Worm (Caenorhabditis elegans): Measurements from ENCODE around the gene ift-74.

ift-74 gene

ce11 chrII:6726814-6727213 is 47.0 kb downstream of the ift-74 start:
- TF ChIP-seq egl-13 (tag; optimal IDR thresholded peaks at IDR 0.05) (no peak), lin-14 (GFP tag; optimal IDR thresholded peaks at IDR 0.05) (peak; percentile 32), dsc-1 (tag; optimal IDR thresholded peaks at IDR 0.05) (peak; percentile 52)

ce11 chrII:6729331-6729730 is 49.5 kb downstream of the ift-74 start, which contains the start of gene T14B4.8:
Gene T14B4.8 (minus strand): TSS chrII:6729390.
- TF ChIP-seq lsy-2 (tag; optimal IDR thresholded peaks at IDR 0.05) (peak in 1 of 2 experiments; percentile 27), egl-27 (tag; optimal IDR thresholded peaks at IDR 0.05) (no peak), ceh-88 (GFP tag; IDR thresholded peaks at IDR 0.05) (no peak), lin-14 (GFP tag; optimal IDR thresholded peaks at IDR 0.05) (peak; percentile 69), skn-1 (tag; optimal IDR thresholded peaks at IDR 0.05) (no peak), lin-35 (GFP tag; optimal IDR thresholded peaks at IDR 0.05) (peak in 1 of 2 experiments; percentile 11), efl-1 (optimal IDR thresholded peaks at IDR 0.05) (peak; percentile 13 to 41), efl-1 (GFP tag; optimal IDR thresholded peaks at IDR 0.05 in 1 of 2) (peak in 1 of 2 experiments; percentile 50), fkh-10 (GFP tag; optimal IDR thresholded peaks at IDR 0.05) (peak; percentile 33), nhr-71 (tag; optimal IDR thresholded peaks at IDR 0.05) (peak; percentile 33), nhr-237 (tag; optimal IDR thresholded peaks at IDR 0.05) (no peak), aha-1 (tag; optimal IDR thresholded peaks at IDR 0.05) (no peak), ceh-82 (tag; optimal IDR thresholded peaks at IDR 0.05) (peak in 1 of 3 experiments; percentile 32), unc-130 (tag; optimal IDR thresholded peaks at IDR 0.05) (no peak), unc-86 (tag; optimal IDR thresholded peaks at IDR 0.05) (no peak), ztf-4 (tag; optimal IDR thresholded peaks at IDR 0.05) (no peak), elt-2 (tag; optimal IDR thresholded peaks at IDR 0.05) (no peak), egl-13 (tag; optimal IDR thresholded peaks at IDR 0.05) (no peak), unc-30 (tag; optimal IDR thresholded peaks at IDR 0.05) (no peak), isw-1 (GFP tag; IDR thresholded peaks at IDR 0.05) (peak; percentile 6; the same call in 1 of the 2 replicates), xbp-1 (tag; optimal IDR thresholded peaks at IDR 0.05) (no peak), rnt-1 (tag; optimal IDR thresholded peaks at IDR 0.05) (peak; percentile 17), ztf-11 (tag; optimal IDR thresholded peaks at IDR 0.05) (no peak), ceh-63 (GFP tag; optimal IDR thresholded peaks at IDR 0.05) (no peak), zip-4 (GFP tag; optimal IDR thresholded peaks at IDR 0.05) (no peak), nhr-19 (GFP tag; conservative IDR thresholded peaks at IDR 0.05) (no peak)

Measured in whole organism, L1 larva.